5 fruit fly cellular contexts compared by ENCODE assay signal in the genomic region with DNA sequence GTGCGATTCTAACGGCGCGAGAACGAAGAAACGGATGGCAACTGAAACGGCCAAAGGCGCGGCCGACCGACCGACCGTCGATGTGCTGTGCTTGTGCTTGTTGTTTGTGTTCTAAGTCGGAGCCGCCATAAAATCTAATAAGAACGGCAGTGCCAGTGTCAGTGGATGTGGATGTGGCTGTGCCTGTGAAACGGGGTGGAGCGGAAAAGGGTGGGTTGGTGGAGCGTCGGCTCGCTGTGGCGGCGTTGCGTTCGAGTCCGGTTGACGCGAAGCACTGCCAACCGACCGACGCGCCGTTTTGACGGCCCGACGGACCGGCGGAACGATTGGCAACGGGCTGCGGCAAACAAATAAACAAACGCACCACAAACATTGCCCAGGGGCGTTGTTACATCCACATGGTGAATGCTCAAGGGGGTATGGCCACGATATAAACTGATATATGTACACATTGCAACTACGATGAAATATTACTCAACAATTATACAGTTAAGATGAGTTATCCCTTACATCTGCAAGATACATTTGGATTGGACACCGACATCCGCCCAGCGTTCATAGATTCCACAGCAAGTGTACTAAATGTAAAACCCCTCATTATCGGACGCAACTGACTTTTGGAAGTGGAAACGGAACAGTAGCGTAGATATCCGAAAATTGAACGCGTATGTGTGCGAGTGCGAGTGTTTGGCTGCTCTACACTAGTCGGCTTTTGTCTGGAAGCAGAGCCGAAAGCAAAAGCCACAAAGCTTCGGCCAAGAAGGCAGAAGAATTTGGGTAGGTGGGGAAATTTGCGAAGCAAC.
TF ChIP-seq lines count a peak whose summit lies in the region.

Atf3 (minus strand) TSS at position 267 of the 803 bp plus-strand sequence.

- peak; percentile 69 for TF ChIP-seq CTCF in whole organism, embryonic (GFP tag; optimal IDR thresholded peaks at IDR 0.05; lab: Kevin White, UChicago)

TF ChIP-seq in whole organism, adult, 20 proteins besides CTCF, POLR2A, EP300 and RAD21 (continues in another document):
- TF ChIP-seq CG11617 (GFP tag; optimal IDR thresholded peaks at IDR 0.05; lab: Kevin White, UChicago): peak; percentile 97
- peak; percentile 85 for TF ChIP-seq CG1620 (GFP tag; optimal IDR thresholded peaks at IDR 0.05; lab: Kevin White, UChicago)
- peak; percentile 95 for TF ChIP-seq CG33017 (tag; optimal IDR thresholded peaks at IDR 0.05; lab: Kevin White, UChicago)
- peak; percentile 96 for TF ChIP-seq CG7045 (GFP tag; optimal IDR thresholded peaks at IDR 0.05; lab: Kevin White, UChicago)
- peak; percentile 96 for TF ChIP-seq CG12768 (GFP tag; optimal IDR thresholded peaks at IDR 0.05; lab: Kevin White, UChicago)
- peak; percentile 41 for TF ChIP-seq cic (GFP tag; optimal IDR thresholded peaks at IDR 0.05; lab: Kevin White, UChicago)
- peak; percentile 95 for TF ChIP-seq CG5204 (GFP tag; optimal IDR thresholded peaks at IDR 0.05; lab: Kevin White, UChicago)
- no peak for TF ChIP-seq kay (GFP tag; lab: Kevin White, UChicago; ENCODE audit: borderline replicate concordance)
- TF ChIP-seq cnc (optimal IDR thresholded peaks at IDR 0.05; lab: Kevin White, UChicago): no peak
- TF ChIP-seq toe (GFP tag; optimal IDR thresholded peaks at IDR 0.05; lab: Kevin White, UChicago): peak; percentile 91
- TF ChIP-seq CG14711 (tag; optimal IDR thresholded peaks at IDR 0.05; lab: Kevin White, UChicago): peak; percentile 95
- TF ChIP-seq Clk (GFP tag; optimal IDR thresholded peaks at IDR 0.05; lab: Kevin White, UChicago): peak; percentile 93
- peak; percentile 90 for TF ChIP-seq pad (GFP tag; optimal IDR thresholded peaks at IDR 0.05; lab: Kevin White, UChicago)
- peak; percentile 72 for TF ChIP-seq Mnt (GFP tag; optimal IDR thresholded peaks at IDR 0.05; lab: Kevin White, UChicago)
- peak; percentile 77 for TF ChIP-seq tj (GFP tag; optimal IDR thresholded peaks at IDR 0.05; lab: Kevin White, UChicago)
- peak; percentile 68 for TF ChIP-seq bab1 (GFP tag; optimal IDR thresholded peaks at IDR 0.05; lab: Kevin White, UChicago)

TF ChIP-seq in whole organism, embryonic, 481 proteins besides CTCF, POLR2A, EP300 and RAD21 (continues in another document):
- no peak for TF ChIP-seq Tbp (GFP tag; optimal IDR thresholded peaks at IDR 0.05; lab: Kevin White, UChicago)
- peak; percentile 100 for TF ChIP-seq CG30403 (GFP tag; optimal IDR thresholded peaks at IDR 0.05; lab: Kevin White, UChicago)
- peak; percentile 96 for TF ChIP-seq CG31224 (GFP tag; IDR thresholded peaks at IDR 0.05; lab: Robert Waterston, UW)
- TF ChIP-seq Nf-YA (GFP tag; IDR thresholded peaks at IDR 0.05; lab: Robert Waterston, UW): peak; percentile 97
- peak; percentile 99 for TF ChIP-seq Xbp1 (GFP tag; optimal IDR thresholded peaks at IDR 0.05; lab: Kevin White, UChicago)
- TF ChIP-seq CG9797 (GFP tag; optimal IDR thresholded peaks at IDR 0.05; lab: Kevin White, UChicago): peak; percentile 60
- TF ChIP-seq CG33557 (GFP tag; optimal IDR thresholded peaks at IDR 0.05; lab: Kevin White, UChicago): peak; percentile 89
- peak; percentile 97 for TF ChIP-seq p53 (GFP tag; optimal IDR thresholded peaks at IDR 0.05; lab: Kevin White, UChicago)
- TF ChIP-seq B-H1 (GFP tag; IDR thresholded peaks at IDR 0.05; lab: Robert Waterston, UW): peak; percentile 98
- TF ChIP-seq CG4854 (GFP tag; optimal IDR thresholded peaks at IDR 0.05; lab: Kevin White, UChicago): peak; percentile 98
- no peak for TF ChIP-seq yki (optimal IDR thresholded peaks at IDR 0.05; lab: Kevin White, UChicago)
- peak; percentile 98 for TF ChIP-seq H15 (GFP tag; IDR thresholded peaks at IDR 0.05; lab: Robert Waterston, UW)
- TF ChIP-seq Dek (tag; optimal IDR thresholded peaks at IDR 0.05; lab: Kevin White, UChicago): peak; percentile 99
- TF ChIP-seq CG6765 (GFP tag; optimal IDR thresholded peaks at IDR 0.05; lab: Kevin White, UChicago): peak; percentile 99
- peak; percentile 99 for TF ChIP-seq CG12942 (GFP tag; optimal IDR thresholded peaks at IDR 0.05; lab: Kevin White, UChicago)
- TF ChIP-seq CG10267 (tag; optimal IDR thresholded peaks at IDR 0.05; lab: Kevin White, UChicago): peak; percentile 93

TF ChIP-seq in whole organism, prepupa, 60 proteins besides CTCF, POLR2A, EP300 and RAD21 (continues in another document):
- peak; percentile 95 for TF ChIP-seq vri (GFP tag; optimal IDR thresholded peaks at IDR 0.05; lab: Kevin White, UChicago)
- TF ChIP-seq net (GFP tag; optimal IDR thresholded peaks at IDR 0.05; lab: Kevin White, UChicago): peak; percentile 93
- peak; percentile 92 for TF ChIP-seq Sox14 (GFP tag; optimal IDR thresholded peaks at IDR 0.05; lab: Kevin White, UChicago)
- TF ChIP-seq Eip75B (GFP tag; optimal IDR thresholded peaks at IDR 0.05; lab: Kevin White, UChicago): peak; percentile 87
- peak; percentile 31 to 74 for TF ChIP-seq ss (GFP tag; optimal IDR thresholded peaks at IDR 0.05; lab: Kevin White, UChicago)
- peak; percentile 91 for TF ChIP-seq esn (GFP tag; optimal IDR thresholded peaks at IDR 0.05; lab: Kevin White, UChicago)
- TF ChIP-seq dsx (GFP tag; optimal IDR thresholded peaks at IDR 0.05; lab: Kevin White, UChicago; ENCODE audit: poor library complexity, severe bottlenecking): peak; percentile 65
- TF ChIP-seq lz (GFP tag; optimal IDR thresholded peaks at IDR 0.05; lab: Kevin White, UChicago): peak; percentile 90
- TF ChIP-seq acj6 (GFP tag; optimal IDR thresholded peaks at IDR 0.05; lab: Kevin White, UChicago): peak; percentile 90
- TF ChIP-seq pdm3 (GFP tag; optimal IDR thresholded peaks at IDR 0.05; lab: Kevin White, UChicago): peak; percentile 94
- TF ChIP-seq CG11902 (GFP tag; optimal IDR thresholded peaks at IDR 0.05; lab: Kevin White, UChicago): peak; percentile 83
- peak; percentile 98 for TF ChIP-seq CG11294 (GFP tag; IDR thresholded peaks at IDR 0.05; lab: Robert Waterston, UW)
- peak; percentile 79 for TF ChIP-seq CG1621 (tag; optimal IDR thresholded peaks at IDR 0.05; lab: Kevin White, UChicago)
- TF ChIP-seq cyc (GFP tag; optimal IDR thresholded peaks at IDR 0.05; lab: Kevin White, UChicago): peak; percentile 91
- peak; percentile 87 for TF ChIP-seq Ets21C (GFP tag; optimal IDR thresholded peaks at IDR 0.05; lab: Kevin White, UChicago)
- TF ChIP-seq CG6276 (GFP tag; optimal IDR thresholded peaks at IDR 0.05; lab: Kevin White, UChicago): peak; percentile 92
- peak; percentile 94 for TF ChIP-seq CG6163 (GFP tag; IDR thresholded peaks at IDR 0.05; lab: Robert Waterston, UW)

TF ChIP-seq in whole organism, pupa, 21 proteins besides CTCF, POLR2A, EP300 and RAD21 (continues in another document):
- TF ChIP-seq CG34367 (tag; optimal IDR thresholded peaks at IDR 0.05; lab: Kevin White, UChicago): peak; percentile 77
- TF ChIP-seq EcR (GFP tag; optimal IDR thresholded peaks at IDR 0.05; lab: Kevin White, UChicago): no peak
- peak; percentile 91 for TF ChIP-seq rn (GFP tag; IDR thresholded peaks at IDR 0.05; lab: Robert Waterston, UW)
- TF ChIP-seq CG15710 (tag; optimal IDR thresholded peaks at IDR 0.05; lab: Kevin White, UChicago): peak; percentile 83
- TF ChIP-seq D1 (tag; optimal IDR thresholded peaks at IDR 0.05; lab: Kevin White, UChicago): no peak
- peak; percentile 95 for TF ChIP-seq Ets98B (GFP tag; IDR thresholded peaks at IDR 0.05; lab: Robert Waterston, UW)
- peak; percentile 97 for TF ChIP-seq CG10348 (GFP tag; IDR thresholded peaks at IDR 0.05; lab: Robert Waterston, UW)
- TF ChIP-seq CG4496 (GFP tag; IDR thresholded peaks at IDR 0.05; lab: Robert Waterston, UW): peak; percentile 98
- peak; percentile 93 for TF ChIP-seq CG8301 (tag; optimal IDR thresholded peaks at IDR 0.05; lab: Kevin White, UChicago)
- TF ChIP-seq fd96Ca (GFP tag; IDR thresholded peaks at IDR 0.05; lab: Robert Waterston, UW): peak; percentile 98
- peak; percentile 91 for TF ChIP-seq Pif1A (GFP tag; optimal IDR thresholded peaks at IDR 0.05; lab: Kevin White, UChicago)
- peak; percentile 81 for TF ChIP-seq CG17806 (tag; optimal IDR thresholded peaks at IDR 0.05; lab: Kevin White, UChicago)
- TF ChIP-seq CG8159 (tag; optimal IDR thresholded peaks at IDR 0.05; lab: Kevin White, UChicago): peak; percentile 79
- TF ChIP-seq CG9948 (tag; optimal IDR thresholded peaks at IDR 0.05; lab: Kevin White, UChicago): peak; percentile 85
- TF ChIP-seq Pif1B (GFP tag; optimal IDR thresholded peaks at IDR 0.05; lab: Kevin White, UChicago): peak; percentile 82
- peak; percentile 12 for TF ChIP-seq CG13204 (GFP tag; optimal IDR thresholded peaks at IDR 0.05; lab: Kevin White, UChicago)
- TF ChIP-seq CG14655 (GFP tag; optimal IDR thresholded peaks at IDR 0.05; lab: Kevin White, UChicago): peak; percentile 90
- TF ChIP-seq gl (tag; optimal IDR thresholded peaks at IDR 0.05; lab: Kevin White, UChicago): peak; percentile 46

TF ChIP-seq in whole organism, wandering third instar larva, 38 proteins besides CTCF, POLR2A, EP300 and RAD21 (continues in another document):
- TF ChIP-seq HLH106 (tag; optimal IDR thresholded peaks at IDR 0.05; lab: Kevin White, UChicago) (peak; percentile 97), jim (GFP tag; optimal IDR thresholded peaks at IDR 0.05; lab: Kevin White, UChicago) (no peak), tai (GFP tag; optimal IDR thresholded peaks at IDR 0.05; lab: Kevin White, UChicago) (peak; percentile 91), Jra (GFP tag; optimal IDR thresholded peaks at IDR 0.05; lab: Kevin White, UChicago) (peak; percentile 91), Hnf4 (GFP tag; optimal IDR thresholded peaks at IDR 0.05; lab: Kevin White, UChicago) (peak; percentile 94), Dif (GFP tag; optimal IDR thresholded peaks at IDR 0.05; lab: Kevin White, UChicago; ENCODE audit: partially characterized antibody) (no peak), dsf (GFP tag; optimal IDR thresholded peaks at IDR 0.05; lab: Kevin White, UChicago; ENCODE audit: borderline replicate concordance) (peak; percentile 45), OdsH (GFP tag; optimal IDR thresholded peaks at IDR 0.05; lab: Kevin White, UChicago) (peak; percentile 99), pan (optimal IDR thresholded peaks at IDR 0.05; lab: Kevin White, UChicago) (no peak), Dfd (GFP tag; optimal IDR thresholded peaks at IDR 0.05; lab: Kevin White, UChicago) (no peak), GATAd (GFP tag; optimal IDR thresholded peaks at IDR 0.05; lab: Kevin White, UChicago) (peak; percentile 79), sage (GFP tag; optimal IDR thresholded peaks at IDR 0.05; lab: Kevin White, UChicago) (peak; percentile 82), usp (GFP tag; optimal IDR thresholded peaks at IDR 0.05; lab: Kevin White, UChicago) (no peak), woc (GFP tag; optimal IDR thresholded peaks at IDR 0.05; lab: Kevin White, UChicago) (peak; percentile 92), CG9705 (GFP tag; optimal IDR thresholded peaks at IDR 0.05; lab: Kevin White, UChicago) (peak; percentile 93), CG32264 (GFP tag; optimal IDR thresholded peaks at IDR 0.05; lab: Kevin White, UChicago) (peak; percentile 90), dl (GFP tag; optimal IDR thresholded peaks at IDR 0.05; lab: Kevin White, UChicago; ENCODE audit: insufficient read depth in 1 of 2, partially characterized antibody in 2 of 2) (no peak), h (GFP tag; optimal IDR thresholded peaks at IDR 0.05; lab: Kevin White, UChicago) (peak; percentile 99), Hr83 (GFP tag; optimal IDR thresholded peaks at IDR 0.05; lab: Kevin White, UChicago; ENCODE audit: poor library complexity, severe bottlenecking) (peak; percentile 60)
